Fruit fly (Drosophila melanogaster) whole organism, embryonic: ENCODE results near the gene CG5355.

Experiments used
- Ada2b ChIP-seq: fragments of 200-800 bp; sonication (Bioruptor generic); IDR thresholded peaks from 2 replicates; pipeline ENCODE4 v1.3.6; 2022; ENCODE audit warnings: missing biosample characterization, missing genetic modification characterization
- Bgb ChIP-seq: fragments of 200-800 bp; sonication (Bioruptor generic); IDR thresholded peaks from 2 replicates; pipeline ENCODE4 v1.3.6; 2022; ENCODE audit warnings: missing biosample characterization, missing genetic modification characterization; ENCODE audit not compliant: partially characterized antibody
- BtbVII ChIP-seq: fragments of 200-800 bp; sonication (Bioruptor generic); optimal IDR thresholded peaks from 3 replicates; lab custom pipeline; 2017; ENCODE audit warnings: missing biosample characterization, mild to moderate bottlenecking, missing genetic modification characterization
- C15 ChIP-seq: fragments of 200-800 bp; sonication (Bioruptor generic); IDR thresholded peaks from 3 replicates; pipeline ENCODE4 v1.3.6; 2022; ENCODE audit warnings: missing biosample characterization, missing genetic modification characterization
- CG10321 ChIP-seq: fragments of 200-800 bp; sonication (Bioruptor generic); IDR thresholded peaks from 2 replicates; pipeline ENCODE4 v1.3.6; 2022; ENCODE audit warnings: missing biosample characterization, missing genetic modification characterization
- CG10366 ChIP-seq: fragments of 200-800 bp; sonication (Bioruptor generic); IDR thresholded peaks from 2 replicates; pipeline ENCODE4 v1.3.6; 2022; ENCODE audit warnings: missing biosample characterization, missing genetic modification characterization
- CG10959 ChIP-seq: fragments of 200-800 bp; sonication (Bioruptor generic); IDR thresholded peaks from 2 replicates; pipeline ENCODE4 v1.3.6; 2022; ENCODE audit warnings: missing biosample characterization, missing genetic modification characterization
- CG11247 ChIP-seq: fragments of 200-800 bp; sonication (Bioruptor generic); IDR thresholded peaks from 2 replicates; pipeline ENCODE4 v1.3.6; 2022; ENCODE audit warnings: missing biosample characterization, missing genetic modification characterization
- CG12155 ChIP-seq: fragments of 200-800 bp; sonication (Bioruptor generic); optimal IDR thresholded peaks from 3 replicates; lab custom pipeline; 2016; ENCODE audit warnings: missing biosample characterization, missing genetic modification characterization
- CG14710 ChIP-seq: fragments of 200-800 bp; sonication (Bioruptor generic); optimal IDR thresholded peaks from 3 replicates; lab custom pipeline; 2019; ENCODE audit warnings: missing biosample characterization, mild to moderate bottlenecking, missing genetic modification characterization, moderate library complexity
- CG15011 ChIP-seq: fragments of 200-800 bp; sonication (Bioruptor generic); optimal IDR thresholded peaks from 3 replicates; lab custom pipeline; 2018; ENCODE audit warnings: missing biosample characterization, mild to moderate bottlenecking, missing genetic modification characterization
- CG15269 ChIP-seq: fragments of 200-800 bp; sonication (Bioruptor generic); optimal IDR thresholded peaks from 2 replicates; lab custom pipeline; 2018; ENCODE audit warnings: missing biosample characterization, mild to moderate bottlenecking, missing genetic modification characterization, moderate library complexity
- CG17612 ChIP-seq: fragments of 200-800 bp; sonication (Bioruptor generic); IDR thresholded peaks from 2 replicates; pipeline ENCODE4 v1.3.6; 2022; ENCODE audit warnings: missing biosample characterization, missing genetic modification characterization
- CG18011 ChIP-seq: fragments of 200-800 bp; sonication (Bioruptor generic); optimal IDR thresholded peaks from 2 replicates; lab custom pipeline; 2017; ENCODE audit warnings: missing biosample characterization, missing genetic modification characterization, mild to moderate bottlenecking, moderate library complexity, missing genotype
- CG18599 ChIP-seq: fragments of 200-800 bp; sonication (Bioruptor generic); optimal IDR thresholded peaks from 3 replicates; lab custom pipeline; 2017; ENCODE audit warnings: missing biosample characterization, missing genetic modification characterization, mild to moderate bottlenecking, moderate library complexity, missing genetic modification reagents
- CG18619 ChIP-seq: fragments of 200-800 bp; sonication (Bioruptor generic); optimal IDR thresholded peaks from 3 replicates; lab custom pipeline; 2017; ENCODE audit warnings: missing biosample characterization, mild to moderate bottlenecking, missing genetic modification characterization
- CG2129 ChIP-seq: fragments of 200-800 bp; sonication (Bioruptor generic); IDR thresholded peaks from 2 replicates; pipeline ENCODE4 v1.3.6; 2022; ENCODE audit warnings: missing biosample characterization, missing genetic modification characterization; ENCODE audit not compliant: partially characterized antibody
- CG2712 ChIP-seq: fragments of 200-800 bp; optimal IDR thresholded peaks from 3 replicates; lab custom pipeline; 2019; ENCODE audit warnings: missing biosample characterization, mild to moderate bottlenecking, missing genetic modification characterization, moderate library complexity
- CG30431 ChIP-seq: fragments of 200-800 bp; sonication (Bioruptor generic); optimal IDR thresholded peaks from 2 replicates; lab custom pipeline; 2017; ENCODE audit warnings: missing biosample characterization, missing genetic modification characterization
- CG3838 ChIP-seq: fragments of 200-800 bp; sonication (Bioruptor generic); optimal IDR thresholded peaks from 3 replicates; lab custom pipeline; 2016; ENCODE audit warnings: missing biosample characterization, missing genetic modification characterization
- CG3995 ChIP-seq: fragments of 200-800 bp; sonication (Bioruptor generic); optimal IDR thresholded peaks from 3 replicates; lab custom pipeline; 2016; ENCODE audit warnings: missing biosample characterization, missing genetic modification characterization
- CG42726 ChIP-seq: fragments of 200-800 bp; sonication (Bioruptor generic); IDR thresholded peaks from 2 replicates; pipeline ENCODE4 v1.3.6; 2022; ENCODE audit warnings: missing biosample characterization, missing genetic modification characterization; ENCODE audit not compliant: partially characterized antibody
- CG5245 ChIP-seq: fragments of 200-800 bp; sonication (Bioruptor generic); optimal IDR thresholded peaks from 3 replicates; lab custom pipeline; 2016; ENCODE audit warnings: missing biosample characterization, missing genetic modification characterization
- CG9932 ChIP-seq: fragments of 200-800 bp; sonication (Bioruptor generic); IDR thresholded peaks from 2 replicates; pipeline ENCODE4 v1.3.6; 2022; ENCODE audit warnings: missing biosample characterization, missing genetic modification characterization
- CkIIα-i1 ChIP-seq: fragments of 200-800 bp; sonication (Bioruptor generic); IDR thresholded peaks from 2 replicates; pipeline ENCODE4 v1.3.6; 2022; ENCODE audit warnings: missing biosample characterization, missing genetic modification characterization
- Doc2 ChIP-seq: fragments of 200-800 bp; sonication (Bioruptor generic); IDR thresholded peaks from 2 replicates; pipeline ENCODE4 v1.3.6; 2022; ENCODE audit warnings: missing biosample characterization, missing genetic modification characterization
- H15 ChIP-seq: fragments of 200-800 bp; sonication (Bioruptor generic); IDR thresholded peaks from 3 replicates; pipeline ENCODE4 v1.3.6; 2022; ENCODE audit warnings: missing biosample characterization, missing genetic modification characterization
- HLHmδ ChIP-seq: fragments of 200-800 bp; sonication (Bioruptor generic); optimal IDR thresholded peaks from 2 replicates; lab custom pipeline; 2018; ENCODE audit warnings: missing biosample characterization, mild to moderate bottlenecking, missing genetic modification characterization, moderate library complexity
- Hand ChIP-seq: fragments of 200-800 bp; sonication (Bioruptor generic); optimal IDR thresholded peaks from 2 replicates; lab custom pipeline; 2017; ENCODE audit warnings: mild to moderate bottlenecking, missing biosample characterization, missing genetic modification reagents, missing genetic modification characterization
- Myb ChIP-seq: fragments of 200-800 bp; sonication (Bioruptor generic); optimal IDR thresholded peaks from 2 replicates; lab custom pipeline; 2016; ENCODE audit warnings: missing biosample characterization, missing genetic modification characterization
- Nf-YC ChIP-seq: fragments of 200-800 bp; optimal IDR thresholded peaks from 3 replicates; lab custom pipeline; 2019; ENCODE audit warnings: missing biosample characterization, mild to moderate bottlenecking, missing genetic modification characterization, moderate library complexity
- Oli ChIP-seq: fragments of 200-800 bp; sonication (Bioruptor generic); optimal IDR thresholded peaks from 2 replicates; lab custom pipeline; 2018; ENCODE audit warnings: missing biosample characterization, mild to moderate bottlenecking, missing genetic modification characterization, moderate library complexity
- Side ChIP-seq: fragments of 200-800 bp; sonication (Bioruptor generic); optimal IDR thresholded peaks from 2 replicates; lab custom pipeline; 2016; ENCODE audit warnings: missing biosample characterization, missing genetic modification characterization
- Taf1 ChIP-seq: fragments of 200-800 bp; sonication (Bioruptor generic); IDR thresholded peaks from 2 replicates; pipeline ENCODE4 v1.3.6; 2022; ENCODE audit warnings: missing biosample characterization, missing genetic modification characterization
- Usf ChIP-seq: fragments of 200-800 bp; sonication (Bioruptor generic); optimal IDR thresholded peaks from 2 replicates; lab custom pipeline; 2017; ENCODE audit warnings: missing genotype, missing biosample characterization, missing genetic modification characterization
- bab2 ChIP-seq: fragments of 200-800 bp; sonication (Bioruptor generic); optimal IDR thresholded peaks from 2 replicates; lab custom pipeline; 2016; ENCODE audit warnings: missing biosample characterization, missing genetic modification characterization
- br ChIP-seq: fragments of >200 bp; optimal IDR thresholded peaks from 2 replicates; lab custom pipeline; 2017
- crc ChIP-seq: fragments of 200-800 bp; sonication (Bioruptor generic); optimal IDR thresholded peaks from 2 replicates; lab custom pipeline; 2016; ENCODE audit warnings: missing biosample characterization, missing genetic modification characterization
- crol ChIP-seq: fragments of 200-800 bp; sonication (Bioruptor generic); IDR thresholded peaks from 2 replicates; pipeline ENCODE4 v1.3.6; 2022; ENCODE audit warnings: missing biosample characterization, missing genetic modification characterization
- crp ChIP-seq, 2 experiments: fragments of 200-800 bp; sonication (Bioruptor generic); optimal IDR thresholded peaks; 2 replicates in 1 of 2; 3 replicates in 1 of 2; lab custom pipeline; 2017; ENCODE audit warnings: missing biosample characterization in 2 of 2, missing genetic modification characterization in 2 of 2, mild to moderate bottlenecking in 1 of 2, moderate library complexity in 1 of 2
- esg ChIP-seq: fragments of 200-800 bp; sonication (Bioruptor generic); conservative IDR thresholded peaks from 2 replicates; pipeline ENCODE4 v1.3.6; 2022; ENCODE audit warnings: missing biosample characterization, missing genetic modification characterization
- gfzf ChIP-seq: fragments of 200-800 bp; sonication (Bioruptor generic); optimal IDR thresholded peaks from 2 replicates; lab custom pipeline; 2016; ENCODE audit warnings: missing biosample characterization, mild to moderate bottlenecking, missing genetic modification characterization, moderate library complexity
- h ChIP-seq: fragments of >200 bp; optimal IDR thresholded peaks from 2 replicates; lab custom pipeline; 2017
- hth ChIP-seq: fragments of >200 bp; optimal IDR thresholded peaks from 2 replicates; lab custom pipeline; 2017; ENCODE audit warnings: inconsistent platforms
- ind ChIP-seq: fragments of 200-800 bp; sonication (Bioruptor generic); optimal IDR thresholded peaks from 3 replicates; lab custom pipeline; 2016; ENCODE audit warnings: missing biosample characterization, missing genetic modification characterization
- lab ChIP-seq: fragments of 200-800 bp; sonication (Bioruptor generic); optimal IDR thresholded peaks from 3 replicates; lab custom pipeline; 2017; ENCODE audit warnings: missing biosample characterization, missing genetic modification characterization, mild to moderate bottlenecking, moderate library complexity, missing genetic modification reagents
- lilli ChIP-seq: fragments of 200-800 bp; sonication (Bioruptor generic); optimal IDR thresholded peaks from 3 replicates; lab custom pipeline; 2016; ENCODE audit warnings: missing biosample characterization, missing genetic modification characterization
- peb ChIP-seq: fragments of 200-800 bp; sonication (Bioruptor generic); IDR thresholded peaks from 2 replicates; pipeline ENCODE4 v1.3.6; 2022; ENCODE audit warnings: missing biosample characterization, missing genetic modification characterization
- pita ChIP-seq: fragments of 200-800 bp; sonication (Bioruptor generic); optimal IDR thresholded peaks from 2 replicates; lab custom pipeline; 2017; ENCODE audit warnings: missing biosample characterization, mild to moderate bottlenecking, missing genetic modification characterization
- rib ChIP-seq: fragments of 200-800 bp; sonication (Bioruptor generic); IDR thresholded peaks from 2 replicates; pipeline ENCODE4 v1.3.6; 2022; ENCODE audit warnings: missing biosample characterization, missing genetic modification characterization
- salm ChIP-seq: fragments of 200-800 bp; sonication (Bioruptor generic); optimal IDR thresholded peaks from 2 replicates; lab custom pipeline; 2018; ENCODE audit warnings: missing biosample characterization, mild to moderate bottlenecking, missing genetic modification characterization
- shn ChIP-seq: fragments of 200-800 bp; sonication (Bioruptor generic); optimal IDR thresholded peaks from 3 replicates; lab custom pipeline; 2016; ENCODE audit warnings: missing biosample characterization, missing genetic modification characterization
- slou ChIP-seq: fragments of 200-800 bp; sonication (Bioruptor generic); optimal IDR thresholded peaks from 3 replicates; lab custom pipeline; 2016; ENCODE audit warnings: missing biosample characterization, missing genetic modification characterization

CG5355 gene

DNA sequence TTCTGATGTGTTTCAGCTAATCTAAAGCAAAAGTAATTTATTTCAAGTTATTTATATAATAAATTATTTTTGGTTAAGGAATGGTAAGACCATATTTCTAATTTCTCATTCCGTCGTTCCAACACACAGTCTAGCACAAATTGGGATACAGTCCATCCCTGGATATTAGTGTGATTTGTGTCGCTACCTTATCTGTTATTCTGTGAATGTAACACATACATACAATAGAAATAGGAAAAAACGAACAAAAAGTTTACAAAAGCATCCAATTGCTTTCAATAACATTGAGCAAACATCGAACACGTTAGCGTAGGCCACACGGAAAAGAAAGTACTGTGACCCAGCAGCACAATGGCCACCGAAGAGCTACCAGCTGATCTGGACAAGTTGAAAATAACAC lies 46.7 kb downstream of the CG5355 start, which contains the start of gene CG5056 (continued):
- peak; percentile 65 for TF ChIP-seq CG14710
- TF ChIP-seq h (lab: Kevin White, UChicago), result no peak
- TF ChIP-seq Ada2b (GFP tag; lab: Robert Waterston, UW), result no peak
- TF ChIP-seq CG11247, result no peak
- no peak for TF ChIP-seq CG18599 (GFP tag; lab: Kevin White, UChicago)
- TF ChIP-seq crc, result no peak
- peak; percentile 53 for TF ChIP-seq Nf-YC (tag; lab: Kevin White, UChicago)
- no peak for TF ChIP-seq br (lab: Kevin White, UChicago)
- TF ChIP-seq pita (GFP tag; lab: Kevin White, UChicago), result no peak
- no peak for TF ChIP-seq CG18011 (GFP tag; lab: Kevin White, UChicago)
- no peak for TF ChIP-seq lab (GFP tag; lab: Kevin White, UChicago)
- no peak for TF ChIP-seq CG10321 (GFP tag; lab: Robert Waterston, UW)
- TF ChIP-seq Oli (tag; lab: Kevin White, UChicago), result no peak
- TF ChIP-seq Usf, result no peak
- TF ChIP-seq CG3838 (GFP tag; lab: Kevin White, UChicago), result no peak
- TF ChIP-seq CG12155 (GFP tag; lab: Kevin White, UChicago), result no peak
- no peak for TF ChIP-seq esg
- no peak for TF ChIP-seq CG42726 (GFP tag; lab: Robert Waterston, UW)
- no peak for TF ChIP-seq lilli (GFP tag; lab: Kevin White, UChicago)
- no peak for TF ChIP-seq CG10959 (GFP tag; lab: Robert Waterston, UW)
- TF ChIP-seq Doc2 (GFP tag; lab: Robert Waterston, UW), result no peak
- TF ChIP-seq HLHmδ, result no peak
- peak; percentile 36; the same call in 1 of the 2 replicates for TF ChIP-seq CG9932 (GFP tag; lab: Robert Waterston, UW)
- TF ChIP-seq CG17612, result no peak
- TF ChIP-seq H15 (GFP tag; lab: Robert Waterston, UW), result no peak
- TF ChIP-seq CG3995, result peak; percentile 7
- TF ChIP-seq slou (GFP tag; lab: Kevin White, UChicago), result peak; percentile 27
- TF ChIP-seq gfzf, result peak; percentile 61
- TF ChIP-seq CG30431 (GFP tag; lab: Kevin White, UChicago), result no peak
- no peak for TF ChIP-seq Myb (GFP tag; lab: Kevin White, UChicago)
- no peak for TF ChIP-seq CG18619 (GFP tag; lab: Kevin White, UChicago)
- peak in 1 of 2 experiments; percentile 66 for TF ChIP-seq crp (GFP tag; optimal IDR thresholded peaks at IDR 0.05; lab: Kevin White, UChicago)
- TF ChIP-seq CG2129 (GFP tag; lab: Robert Waterston, UW), result no peak
- no peak for TF ChIP-seq Hand
- no peak for TF ChIP-seq salm
- peak; percentile 63 for TF ChIP-seq CG2712 (tag; lab: Kevin White, UChicago)
- TF ChIP-seq Taf1 (GFP tag; lab: Robert Waterston, UW), result no peak
- TF ChIP-seq hth (lab: Kevin White, UChicago), result no peak
- no peak for TF ChIP-seq shn
- no peak for TF ChIP-seq bab2
- TF ChIP-seq C15 (GFP tag; lab: Robert Waterston, UW), result no peak
- TF ChIP-seq ind (GFP tag; lab: Kevin White, UChicago), result no peak
- no peak for TF ChIP-seq rib
- no peak for TF ChIP-seq CG10366 (GFP tag; lab: Robert Waterston, UW)
- TF ChIP-seq Side (GFP tag; lab: Kevin White, UChicago), result no peak
- no peak for TF ChIP-seq CG15011 (GFP tag; lab: Kevin White, UChicago)
- no peak for TF ChIP-seq CG5245 (GFP tag; lab: Kevin White, UChicago)
- no peak; the same call in 1 of the 2 replicates for TF ChIP-seq Bgb (GFP tag; lab: Robert Waterston, UW)
- no peak for TF ChIP-seq CkIIα-i1
- TF ChIP-seq peb (GFP tag; lab: Robert Waterston, UW), result no peak
- no peak for TF ChIP-seq CG15269
- no peak for TF ChIP-seq crol (GFP tag; lab: Robert Waterston, UW)
- no peak for TF ChIP-seq BtbVII (GFP tag; lab: Kevin White, UChicago)
